Worm (Caenorhabditis elegans) whole organism, midembryonic: ENCODE data around the gene F14H8.5.

Experiments
- cog-1 ChIP-seq: sonication (generic microtip); optimal IDR thresholded peaks from 2 replicates; lab custom pipeline; 2016; ENCODE audit warnings: missing genetic modification characterization, missing compliant biosample characterization
- flt-1 ChIP-seq: fragments of 200-800 bp; sonication (Bioruptor generic); IDR thresholded peaks from 2 replicates; pipeline ENCODE4 v1.3.6; 2022; ENCODE audit warnings: missing genetic modification characterization, missing compliant biosample characterization
- klf-2 ChIP-seq: fragments of 200-800 bp; sonication (Bioruptor generic); conservative IDR thresholded peaks from 2 replicates; pipeline ENCODE4 v1.3.6; 2022; ENCODE audit warnings: missing genetic modification reagents, missing genetic modification characterization, missing compliant biosample characterization
- med-1 ChIP-seq: sonication (generic microtip); optimal IDR thresholded peaks from 2 replicates; lab custom pipeline; 2017; ENCODE audit warnings: missing genetic modification characterization, mild to moderate bottlenecking, missing compliant biosample characterization, antibody characterized with exemption, missing genetic modification reagents; ENCODE audit not compliant: insufficient read depth
- ztf-29 ChIP-seq: fragments of 200-800 bp; sonication (Bioruptor generic); IDR thresholded peaks from 2 replicates; pipeline ENCODE4 v1.3.6; 2022; ENCODE audit warnings: missing genetic modification reagents, missing genetic modification characterization, missing compliant biosample characterization

- TF ChIP-seq ztf-29 (GFP tag; lab: Robert Waterston, UW) = no peak
- TF ChIP-seq med-1 (GFP tag; lab: Kevin White, UChicago) = no peak
- no peak for TF ChIP-seq cog-1 (tag; lab: Kevin White, UChicago)
- no peak for TF ChIP-seq flt-1 (GFP tag; lab: Robert Waterston, UW)
- TF ChIP-seq klf-2 (GFP tag; lab: Robert Waterston, UW) = no peak
Observed at ce11 chrV:14971136-14971535, 49.7 kb upstream of the F14H8.5 start, which contains the start of gene nlp-59.
